Fruit fly (Drosophila melanogaster): Measurements from ENCODE around the gene CG13066.

CG13066 gene

DNA sequence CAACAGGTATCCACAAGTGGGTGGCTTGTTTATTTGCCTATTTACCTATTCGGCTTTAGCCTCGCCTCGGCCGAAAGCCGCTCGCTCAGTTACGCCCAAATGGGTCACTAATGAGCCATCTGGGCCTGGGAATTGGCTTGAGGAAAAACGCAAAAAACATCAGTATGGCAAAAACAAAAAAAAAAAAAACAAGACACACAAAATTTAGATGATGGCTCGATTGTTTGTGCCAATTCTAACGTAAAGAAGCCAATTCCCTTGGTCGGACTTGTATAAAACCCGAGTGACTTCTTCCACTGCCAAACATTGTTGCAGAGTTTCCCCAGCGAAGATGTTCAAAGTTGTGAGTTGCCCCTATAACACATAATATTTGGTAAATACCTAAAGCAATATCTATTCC lies 28.4 kb downstream of the CG13066 start, which contains the start of gene CG4982:
Gene CG4982, plus strand, starts transcription at position 301 of the 400 bp plus-strand sequence.
- no peak for TF ChIP-seq CTCF (optimal IDR thresholded peaks at IDR 0.05)
- TF ChIP-seq CG8478 (optimal IDR thresholded peaks at IDR 0.05): no peak

DNA sequence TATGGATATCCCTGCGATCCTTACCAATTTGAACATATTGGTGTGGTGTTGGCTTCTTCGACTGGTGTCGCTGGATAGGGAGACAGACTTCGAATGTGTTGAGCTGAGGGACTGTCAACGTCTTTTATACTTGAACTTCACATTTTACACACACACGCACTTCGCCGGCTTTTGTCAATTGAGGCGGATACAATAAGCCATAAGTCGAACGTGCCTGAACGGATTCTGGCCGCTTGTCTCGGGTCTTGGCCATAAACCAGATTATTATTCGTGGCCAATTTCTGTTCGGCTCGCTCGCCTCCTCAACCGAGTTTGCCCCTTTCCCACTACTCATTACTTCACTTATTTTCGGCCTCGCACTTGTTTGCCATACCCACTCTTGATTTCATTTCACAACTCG lies 30.4 kb downstream of the CG13066 start, which contains the start of gene CG13044:
Gene CG13044, minus strand, starts transcription at position 101 of the 400 bp plus-strand sequence.
- TF ChIP-seq CG8478 (optimal IDR thresholded peaks at IDR 0.05): no peak
- no peak for TF ChIP-seq CTCF (optimal IDR thresholded peaks at IDR 0.05)

- TF ChIP-seq CTCF (optimal IDR thresholded peaks at IDR 0.05) (no peak), CG8478 (optimal IDR thresholded peaks at IDR 0.05) (no peak)
Measured at dm6 chr3L:16303982-16304381, 31.3 kb downstream of the CG13066 start, which contains the start of gene CG43249. TSS of gene CG43249 (plus strand) at chr3L:16304282.

dm6 chr3L:16305820-16306650 lies 33.3 kb downstream of the CG13066 start, which contains the start of the genes CG13043 and CG13063:
TSS of gene CG13043 (minus strand) at chr3L:16305870.
TSS of gene CG13063 (plus strand) at chr3L:16306600.
- TF ChIP-seq CG8478 (optimal IDR thresholded peaks at IDR 0.05): no peak
- TF ChIP-seq CTCF (optimal IDR thresholded peaks at IDR 0.05): no peak

DNA sequence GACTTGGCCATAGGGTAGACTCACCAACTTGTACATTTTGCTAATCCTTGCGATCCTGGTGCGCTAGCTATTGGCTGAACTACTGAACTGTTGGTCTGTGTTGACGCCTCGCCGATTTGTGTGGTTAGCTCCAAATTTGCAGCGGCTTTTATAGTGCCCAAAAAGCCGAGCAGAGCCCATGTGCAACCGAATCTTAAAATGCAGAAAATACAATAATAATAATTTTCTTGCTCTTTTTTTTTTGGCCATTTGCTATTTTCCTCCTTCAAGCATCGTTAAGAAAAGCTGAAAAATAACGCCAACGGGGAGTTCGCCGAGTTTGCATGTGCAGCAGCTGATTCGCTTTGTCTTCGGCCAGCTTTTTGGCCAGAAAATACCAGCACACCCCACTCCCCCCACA lies 35.7 kb downstream of the CG13066 start, which contains the start of gene CG13042:
Gene CG13042, minus strand, starts transcription at position 101 of the 400 bp plus-strand sequence.
- TF ChIP-seq CTCF (optimal IDR thresholded peaks at IDR 0.05): no peak
- TF ChIP-seq CG8478 (optimal IDR thresholded peaks at IDR 0.05): no peak

- no peak for TF ChIP-seq CG8478 (optimal IDR thresholded peaks at IDR 0.05)
- TF ChIP-seq CTCF (optimal IDR thresholded peaks at IDR 0.05): no peak
Measured at dm6 chr3L:16309972-16310371, 37.3 kb downstream of the CG13066 start.

DNA sequence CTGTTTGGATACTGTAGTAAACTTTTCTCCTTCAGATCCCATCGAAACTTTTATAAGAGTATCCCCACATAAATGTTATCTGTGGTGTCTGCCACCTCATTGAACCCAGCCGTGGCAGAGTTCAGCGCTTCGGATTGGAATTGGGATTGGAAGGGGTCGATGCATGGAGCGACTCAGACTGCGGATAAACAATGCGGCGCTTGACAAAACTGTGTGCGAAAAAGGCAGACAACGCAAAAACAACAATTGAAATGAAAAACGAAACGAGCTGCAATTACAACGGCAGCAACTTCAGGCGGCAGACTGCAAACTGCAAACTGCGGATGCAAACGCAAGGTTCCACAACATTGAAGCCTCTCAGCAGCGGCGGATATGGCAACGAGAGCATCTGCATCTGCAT lies 41.3 kb downstream of the CG13066 start, which contains the start of gene CG13062:
Gene CG13062, plus strand, starts transcription at position 301 of the 400 bp plus-strand sequence.
- no peak for TF ChIP-seq CTCF (optimal IDR thresholded peaks at IDR 0.05)

DNA sequence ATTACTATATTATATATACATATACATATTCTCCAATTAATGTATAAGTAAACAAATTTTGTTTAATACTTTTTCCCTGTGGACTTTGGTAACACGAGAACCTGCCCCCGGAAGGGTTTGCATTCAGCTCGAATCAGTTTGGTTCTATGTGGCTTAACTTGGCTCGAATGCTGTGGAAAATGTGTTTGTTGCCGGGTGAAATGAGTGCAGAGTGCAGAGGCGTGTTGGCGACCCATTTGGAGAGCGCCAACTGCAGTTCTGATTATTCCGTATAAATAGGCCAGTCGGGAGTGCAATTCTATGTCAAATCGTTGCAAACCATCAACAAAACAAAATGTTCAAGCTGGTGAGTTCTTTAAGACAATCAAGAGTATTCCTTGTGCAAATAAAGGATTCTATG lies 45.0 kb downstream of the CG13066 start, which contains the start of gene Nplp3:
Gene Nplp3, plus strand, starts transcription at position 301 of the 400 bp plus-strand sequence.
- TF ChIP-seq CG8478 (optimal IDR thresholded peaks at IDR 0.05): no peak
- no peak for TF ChIP-seq CTCF (optimal IDR thresholded peaks at IDR 0.05)

- TF ChIP-seq CTCF (optimal IDR thresholded peaks at IDR 0.05) (no peak), CG8478 (optimal IDR thresholded peaks at IDR 0.05) (no peak)
Measured at dm6 chr3L:16319399-16319906, 46.7 kb downstream of the CG13066 start, which contains the start of the genes CG13041 and CG13060. TSS of gene CG13041 (minus strand) at chr3L:16319526. TSS of gene CG13060 (plus strand) at chr3L:16319856.

dm6 chr3L:16321172-16321571 lies 48.5 kb downstream of the CG13066 start, which contains the start of gene CG42718:
TSS of gene CG42718 (minus strand) at chr3L:16321272.
- TF ChIP-seq CTCF (optimal IDR thresholded peaks at IDR 0.05) (no peak), CG8478 (optimal IDR thresholded peaks at IDR 0.05) (no peak)

All from S2 (cell line).